Fruit fly (Drosophila melanogaster): ENCODE data around the gene CG14418.

Gene CG14418

dm6 chrX:2919742-2920141 is 36.3 kb upstream of the CG14418 start, which contains the start of gene CG3588 (continued):
- no peak for TF ChIP-seq unc-4 (GFP tag; IDR thresholded peaks at IDR 0.05; ENCODE audit: partially characterized antibody)
- TF ChIP-seq CG4854 (GFP tag; optimal IDR thresholded peaks at IDR 0.05) = peak; percentile 34
- no peak for TF ChIP-seq CG2875 (GFP tag; optimal IDR thresholded peaks at IDR 0.05)
- TF ChIP-seq H2.0 (GFP tag; IDR thresholded peaks at IDR 0.05) = peak; percentile 81
- TF ChIP-seq Neu2 (GFP tag; optimal IDR thresholded peaks at IDR 0.05; ENCODE audit: borderline replicate concordance) = no peak
- TF ChIP-seq CG17612 (GFP tag; IDR thresholded peaks at IDR 0.05) = peak; percentile 65; the same call in 1 of the 2 replicates
- TF ChIP-seq CG6813 (GFP tag; optimal IDR thresholded peaks at IDR 0.05) = no peak
- no peak for TF ChIP-seq vnd (GFP tag; IDR thresholded peaks at IDR 0.05; ENCODE audit: partially characterized antibody)
- TF ChIP-seq CG10959 (GFP tag; IDR thresholded peaks at IDR 0.05) = 0 out of 2 replicates have a peak, but pooled peaks have one; percentile 19
- TF ChIP-seq al (GFP tag; IDR thresholded peaks at IDR 0.05) = peak; percentile 89
- no peak for TF ChIP-seq Camta (GFP tag; optimal IDR thresholded peaks at IDR 0.05)
- TF ChIP-seq CG3163 (GFP tag; optimal IDR thresholded peaks at IDR 0.05) = peak; percentile 44
- no peak for TF ChIP-seq ab (GFP tag; optimal IDR thresholded peaks at IDR 0.05)
- no peak for TF ChIP-seq hth (optimal IDR thresholded peaks at IDR 0.05)
- TF ChIP-seq NC2α (GFP tag; optimal IDR thresholded peaks at IDR 0.05) = peak; percentile 21
- TF ChIP-seq nerfin-2 (GFP tag; IDR thresholded peaks at IDR 0.05; ENCODE audit: partially characterized antibody) = no peak
- TF ChIP-seq sr (GFP tag; IDR thresholded peaks at IDR 0.05) = 0 out of 3 replicates have a peak, but pooled peaks have one; percentile 14
- peak; percentile 54 for TF ChIP-seq tx (GFP tag; optimal IDR thresholded peaks at IDR 0.05)
- no peak for TF ChIP-seq CG6654 (GFP tag; optimal IDR thresholded peaks at IDR 0.05)
- TF ChIP-seq CG17912 (GFP tag; optimal IDR thresholded peaks at IDR 0.05) = no peak
- no peak for TF ChIP-seq CG8281 (tag; optimal IDR thresholded peaks at IDR 0.05)
- peak; percentile 41 for TF ChIP-seq nau (GFP tag; optimal IDR thresholded peaks at IDR 0.05)
- no peak for TF ChIP-seq gsb-n (tag; optimal IDR thresholded peaks at IDR 0.05)
- peak; percentile 79 for TF ChIP-seq Taf1 (GFP tag; IDR thresholded peaks at IDR 0.05)
- TF ChIP-seq CG18262 (tag; optimal IDR thresholded peaks at IDR 0.05) = peak; percentile 34
- TF ChIP-seq unpg (GFP tag; optimal IDR thresholded peaks at IDR 0.05) = peak; percentile 81
- TF ChIP-seq kni (GFP tag; optimal IDR thresholded peaks at IDR 0.05) = no peak
- TF ChIP-seq trem (tag; optimal IDR thresholded peaks at IDR 0.05) = peak; percentile 1
- peak; percentile 22 for TF ChIP-seq shn (GFP tag; optimal IDR thresholded peaks at IDR 0.05)
- TF ChIP-seq fd64A (GFP tag; optimal IDR thresholded peaks at IDR 0.05) = no peak
- TF ChIP-seq CG16815 (GFP tag; optimal IDR thresholded peaks at IDR 0.05) = peak; percentile 15
- no peak for TF ChIP-seq luna (GFP tag; optimal IDR thresholded peaks at IDR 0.05)
- no peak for TF ChIP-seq Spps (tag; optimal IDR thresholded peaks at IDR 0.05)
- TF ChIP-seq CG5953 (GFP tag; IDR thresholded peaks at IDR 0.05) = 0 out of 2 replicates have a peak, but pooled peaks have one; percentile 31
- peak; percentile 50; the same call in 1 of the 2 replicates for TF ChIP-seq Poxn (GFP tag; IDR thresholded peaks at IDR 0.05)
- TF ChIP-seq insv (GFP tag; optimal IDR thresholded peaks at IDR 0.05) = no peak
- peak; percentile 60 for TF ChIP-seq CG33213 (GFP tag; optimal IDR thresholded peaks at IDR 0.05)
- TF ChIP-seq sima (GFP tag; optimal IDR thresholded peaks at IDR 0.05) = no peak
- TF ChIP-seq cwo (GFP tag; optimal IDR thresholded peaks at IDR 0.05) = peak; percentile 57
- TF ChIP-seq CG4282 (GFP tag; optimal IDR thresholded peaks at IDR 0.05) = peak; percentile 6
- peak; percentile 75 for TF ChIP-seq Xbp1 (GFP tag; optimal IDR thresholded peaks at IDR 0.05)
- TF ChIP-seq Adf1 (GFP tag; IDR thresholded peaks at IDR 0.05) = peak; percentile 38; the same call in 1 of the 2 replicates
- TF ChIP-seq dmrt11E (tag; optimal IDR thresholded peaks at IDR 0.05) = no peak
- TF ChIP-seq odd (GFP tag; optimal IDR thresholded peaks at IDR 0.05) = peak; percentile 48
- peak; percentile 59; the same call in 2 of the 3 replicates for TF ChIP-seq CG14050 (GFP tag; IDR thresholded peaks at IDR 0.05)
- peak; percentile 81 for TF ChIP-seq CG12744 (GFP tag; optimal IDR thresholded peaks at IDR 0.05)
- peak; percentile 77 for TF ChIP-seq ci (GFP tag; IDR thresholded peaks at IDR 0.05)
- peak; percentile 59; the same call in 1 of the 2 replicates for TF ChIP-seq ap (GFP tag; IDR thresholded peaks at IDR 0.05)
- no peak for TF ChIP-seq CG12236 (GFP tag; optimal IDR thresholded peaks at IDR 0.05)
- TF ChIP-seq CG17361 (GFP tag; IDR thresholded peaks at IDR 0.05) = peak; percentile 49; the same call in 2 of the 3 replicates
- TF ChIP-seq chinmo (GFP tag; IDR thresholded peaks at IDR 0.05; ENCODE audit: partially characterized antibody) = 0 out of 4 replicates have a peak, but pooled peaks have one; percentile 39
